Worm (Caenorhabditis elegans) whole organism, midembryonic: Measurements from ENCODE around the gene C25G6.4.

Experiments used
- T22C8.4 ChIP-seq: fragments of 200-800 bp; sonication (Bioruptor generic); IDR thresholded peaks from 2 replicates; pipeline ENCODE4 v1.3.6; 2022; ENCODE audit warnings: missing genetic modification characterization, missing compliant biosample characterization
- cog-1 ChIP-seq: sonication (generic microtip); optimal IDR thresholded peaks from 2 replicates; lab custom pipeline; 2016; ENCODE audit warnings: missing genetic modification characterization, missing compliant biosample characterization
- flt-1 ChIP-seq: fragments of 200-800 bp; sonication (Bioruptor generic); IDR thresholded peaks from 2 replicates; pipeline ENCODE4 v1.3.6; 2022; ENCODE audit warnings: missing genetic modification characterization, missing compliant biosample characterization
- klf-2 ChIP-seq: fragments of 200-800 bp; sonication (Bioruptor generic); conservative IDR thresholded peaks from 2 replicates; pipeline ENCODE4 v1.3.6; 2022; ENCODE audit warnings: missing genetic modification reagents, missing genetic modification characterization, missing compliant biosample characterization
- med-1 ChIP-seq: sonication (generic microtip); optimal IDR thresholded peaks from 2 replicates; lab custom pipeline; 2017; ENCODE audit warnings: missing genetic modification characterization, mild to moderate bottlenecking, missing compliant biosample characterization, antibody characterized with exemption, missing genetic modification reagents; ENCODE audit not compliant: insufficient read depth
- ref-1 ChIP-seq: fragments of 200-800 bp; sonication (Bioruptor generic); conservative IDR thresholded peaks from 2 replicates; pipeline ENCODE4 v1.3.6; 2022; ENCODE audit warnings: missing genetic modification reagents, missing genetic modification characterization, missing compliant biosample characterization
- tab-1 ChIP-seq: fragments of 200-800 bp; sonication (Bioruptor generic); IDR thresholded peaks from 2 replicates; pipeline ENCODE4 v1.3.6; 2022; ENCODE audit warnings: missing genetic modification characterization, missing compliant biosample characterization
- ztf-23 ChIP-seq: fragments of 200-800 bp; sonication (Bioruptor generic); IDR thresholded peaks from 2 replicates; pipeline ENCODE4 v1.3.6; 2022; ENCODE audit warnings: missing genetic modification reagents, missing genetic modification characterization, missing compliant biosample characterization
- ztf-29 ChIP-seq: fragments of 200-800 bp; sonication (Bioruptor generic); IDR thresholded peaks from 2 replicates; pipeline ENCODE4 v1.3.6; 2022; ENCODE audit warnings: missing genetic modification reagents, missing genetic modification characterization, missing compliant biosample characterization

The C25G6.4 gene

ce11 chrX:1218457-1218856 is 31.2 kb downstream of the C25G6.4 start:
- no peak for TF ChIP-seq cog-1
- TF ChIP-seq ztf-23 (GFP tag; lab: Robert Waterston, UW): no peak
- TF ChIP-seq flt-1 (GFP tag; lab: Robert Waterston, UW): no peak
- no peak for TF ChIP-seq tab-1 (GFP tag; lab: Robert Waterston, UW)
- TF ChIP-seq T22C8.4 (GFP tag; lab: Robert Waterston, UW): no peak
- TF ChIP-seq med-1 (GFP tag; lab: Kevin White, UChicago): no peak
- TF ChIP-seq ztf-29 (GFP tag; lab: Robert Waterston, UW): no peak
- no peak for TF ChIP-seq ref-1 (GFP tag; lab: Robert Waterston, UW)
- TF ChIP-seq klf-2: no peak

DNA sequence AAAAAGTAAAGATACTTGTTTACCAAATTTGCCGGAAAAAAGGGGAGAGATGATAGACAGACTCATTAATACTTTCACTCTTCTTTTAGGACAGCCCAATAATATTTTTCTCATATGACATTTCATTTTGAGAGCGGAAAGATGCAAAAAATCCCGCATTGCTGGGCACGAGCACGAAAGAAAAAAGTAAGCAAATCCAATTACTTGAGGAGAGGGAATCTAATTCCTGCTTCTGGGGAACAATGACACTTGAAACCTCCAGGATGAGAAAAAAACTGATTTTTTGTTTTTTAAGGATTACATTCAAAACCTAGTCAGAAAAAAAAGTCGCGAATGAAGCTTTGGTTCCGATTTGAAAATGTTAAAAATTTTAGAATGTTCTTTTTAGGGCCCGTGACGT is 32.8 kb downstream of the C25G6.4 start:
- TF ChIP-seq flt-1 (GFP tag; lab: Robert Waterston, UW) (no peak), tab-1 (GFP tag; lab: Robert Waterston, UW) (no peak), ztf-23 (GFP tag; lab: Robert Waterston, UW) (no peak), ztf-29 (GFP tag; lab: Robert Waterston, UW) (no peak), ref-1 (GFP tag; lab: Robert Waterston, UW) (no peak), med-1 (GFP tag; lab: Kevin White, UChicago) (no peak), klf-2 (no peak), T22C8.4 (GFP tag; lab: Robert Waterston, UW) (no peak), cog-1 (no peak)

- TF ChIP-seq ztf-29 (GFP tag; lab: Robert Waterston, UW) (no peak), ztf-23 (GFP tag; lab: Robert Waterston, UW) (no peak), cog-1 (no peak), T22C8.4 (GFP tag; lab: Robert Waterston, UW) (no peak), tab-1 (GFP tag; lab: Robert Waterston, UW) (no peak), ref-1 (GFP tag; lab: Robert Waterston, UW) (no peak), klf-2 (no peak), flt-1 (GFP tag; lab: Robert Waterston, UW) (no peak), med-1 (GFP tag; lab: Kevin White, UChicago) (no peak)
Observed at ce11 chrX:1213136-1213535, 36.5 kb downstream of the C25G6.4 start.

DNA sequence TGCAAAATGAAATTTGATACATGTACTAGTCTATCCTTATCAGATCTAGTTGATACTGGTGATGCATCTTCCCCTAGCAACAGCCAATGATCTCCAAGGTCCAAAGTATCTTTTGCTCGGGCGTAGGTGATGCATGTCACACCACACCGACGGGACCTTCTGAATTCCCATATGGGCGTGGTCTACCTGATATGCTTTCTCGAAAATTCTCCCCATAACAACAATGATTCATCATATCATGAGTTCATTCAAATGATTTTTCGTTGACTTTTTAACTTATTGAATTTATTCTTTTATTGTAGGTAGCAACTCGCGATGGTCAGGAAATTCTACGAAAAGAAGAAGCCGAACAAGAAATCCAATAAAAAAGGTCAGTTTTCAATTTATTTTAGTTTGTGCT is 40.5 kb downstream of the C25G6.4 start, which contains the start of gene C46H3.1:
C46H3.1 (plus strand) TSS at position 301 of the 400 bp plus-strand sequence.
- TF ChIP-seq med-1 (GFP tag; lab: Kevin White, UChicago) (no peak), T22C8.4 (GFP tag; lab: Robert Waterston, UW) (no peak), ref-1 (GFP tag; lab: Robert Waterston, UW) (no peak), flt-1 (GFP tag; lab: Robert Waterston, UW) (no peak), cog-1 (no peak), klf-2 (no peak), ztf-29 (GFP tag; lab: Robert Waterston, UW) (no peak), ztf-23 (GFP tag; lab: Robert Waterston, UW) (no peak), tab-1 (GFP tag; lab: Robert Waterston, UW) (no peak)

DNA sequence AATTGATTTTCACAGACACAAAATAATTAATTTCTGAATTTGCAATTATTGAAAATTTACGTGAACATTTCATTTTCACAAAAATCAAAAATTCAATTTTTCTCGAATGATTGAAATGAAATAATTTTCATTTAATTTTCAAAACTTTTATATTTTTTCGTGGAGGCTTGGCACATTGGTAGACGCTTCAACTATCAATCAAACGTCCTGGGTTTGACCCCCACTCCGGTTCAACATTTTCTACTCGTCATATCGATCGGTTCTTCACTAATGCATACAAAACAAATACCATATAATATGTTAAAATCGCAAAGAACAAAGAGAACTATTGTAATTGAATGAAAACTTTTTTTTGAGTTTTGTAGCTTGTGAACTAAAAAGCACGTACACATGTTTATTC is 41.7 kb downstream of the C25G6.4 start:
- no peak for TF ChIP-seq klf-2
- TF ChIP-seq cog-1: no peak
- no peak for TF ChIP-seq tab-1 (GFP tag; lab: Robert Waterston, UW)
- no peak for TF ChIP-seq T22C8.4 (GFP tag; lab: Robert Waterston, UW)
- no peak for TF ChIP-seq med-1 (GFP tag; lab: Kevin White, UChicago)
- TF ChIP-seq ref-1 (GFP tag; lab: Robert Waterston, UW): no peak
- no peak for TF ChIP-seq flt-1 (GFP tag; lab: Robert Waterston, UW)
- TF ChIP-seq ztf-29 (GFP tag; lab: Robert Waterston, UW): no peak
- no peak for TF ChIP-seq ztf-23 (GFP tag; lab: Robert Waterston, UW)

- no peak for TF ChIP-seq klf-2
- TF ChIP-seq tab-1 (GFP tag; lab: Robert Waterston, UW): no peak
- TF ChIP-seq T22C8.4 (GFP tag; lab: Robert Waterston, UW): no peak
- no peak for TF ChIP-seq flt-1 (GFP tag; lab: Robert Waterston, UW)
- no peak for TF ChIP-seq ztf-29 (GFP tag; lab: Robert Waterston, UW)
- TF ChIP-seq ztf-23 (GFP tag; lab: Robert Waterston, UW): no peak
- no peak for TF ChIP-seq cog-1
- no peak for TF ChIP-seq ref-1 (GFP tag; lab: Robert Waterston, UW)
- no peak for TF ChIP-seq med-1 (GFP tag; lab: Kevin White, UChicago)
Observed at ce11 chrX:1206029-1206428, 43.6 kb downstream of the C25G6.4 start, which contains the start of gene T13G4.7. Gene T13G4.7 (minus strand): TSS chrX:1206129.

DNA sequence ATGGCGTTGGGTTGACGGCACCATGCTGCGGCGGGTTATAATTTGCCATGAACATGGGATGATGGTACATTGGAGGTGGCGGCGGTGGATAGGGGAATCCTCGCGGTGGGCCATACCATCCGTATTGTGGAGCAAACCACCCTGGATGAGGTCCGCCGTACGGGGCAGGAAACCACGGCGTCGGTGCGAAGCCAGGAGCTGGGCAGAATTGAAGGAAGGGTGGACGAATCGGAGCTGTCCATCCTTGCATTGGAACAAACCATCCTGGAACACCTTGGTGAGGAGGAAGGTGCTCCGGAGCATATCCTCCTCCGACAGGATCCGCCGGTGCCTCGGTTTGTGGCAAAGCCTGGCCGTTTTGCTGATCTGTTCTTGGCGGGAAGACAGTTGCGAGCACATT is 47.0 kb downstream of the C25G6.4 start:
- TF ChIP-seq ztf-29 (GFP tag; lab: Robert Waterston, UW) (no peak), ztf-23 (GFP tag; lab: Robert Waterston, UW) (no peak), ref-1 (GFP tag; lab: Robert Waterston, UW) (no peak)
